Fruit fly (Drosophila melanogaster) whole organism, embryonic: ENCODE measurements around the gene CG13833.

Experiments used
- CG13287 ChIP-seq: fragments of 200-800 bp; sonication (Bioruptor generic); IDR thresholded peaks from 2 replicates; pipeline ENCODE4 v1.3.6; 2022; ENCODE audit warnings: missing biosample characterization, missing genetic modification characterization; ENCODE audit not compliant: partially characterized antibody
- CG14014 ChIP-seq: fragments of 200-800 bp; sonication (Bioruptor generic); IDR thresholded peaks from 2 replicates; pipeline ENCODE4 v1.3.6; 2022; ENCODE audit warnings: missing biosample characterization, missing genetic modification characterization
- CG9215 ChIP-seq: fragments of 200-800 bp; sonication (Bioruptor generic); IDR thresholded peaks from 2 replicates; pipeline ENCODE4 v1.3.6; 2022; ENCODE audit warnings: missing biosample characterization, missing genetic modification characterization
- CTCF ChIP-seq: fragments of 200-800 bp; sonication (Bioruptor generic); optimal IDR thresholded peaks from 2 replicates; lab custom pipeline; 2017; ENCODE audit warnings: missing biosample characterization, mild to moderate bottlenecking, missing genetic modification characterization, moderate library complexity
- bab2 ChIP-seq: fragments of 200-800 bp; sonication (Bioruptor generic); optimal IDR thresholded peaks from 2 replicates; lab custom pipeline; 2016; ENCODE audit warnings: missing biosample characterization, missing genetic modification characterization
- nom ChIP-seq: fragments of 200-800 bp; sonication (Bioruptor generic); optimal IDR thresholded peaks from 2 replicates; lab custom pipeline; 2017; ENCODE audit warnings: missing biosample characterization, missing genetic modification characterization, mild to moderate bottlenecking, moderate library complexity, missing genetic modification reagents
- otp ChIP-seq: fragments of 200-800 bp; sonication (Bioruptor generic); IDR thresholded peaks from 3 replicates; pipeline ENCODE4, ENCODE4 v1.3.6; 2022; ENCODE audit warnings: missing biosample characterization, missing genetic modification characterization

DNA sequence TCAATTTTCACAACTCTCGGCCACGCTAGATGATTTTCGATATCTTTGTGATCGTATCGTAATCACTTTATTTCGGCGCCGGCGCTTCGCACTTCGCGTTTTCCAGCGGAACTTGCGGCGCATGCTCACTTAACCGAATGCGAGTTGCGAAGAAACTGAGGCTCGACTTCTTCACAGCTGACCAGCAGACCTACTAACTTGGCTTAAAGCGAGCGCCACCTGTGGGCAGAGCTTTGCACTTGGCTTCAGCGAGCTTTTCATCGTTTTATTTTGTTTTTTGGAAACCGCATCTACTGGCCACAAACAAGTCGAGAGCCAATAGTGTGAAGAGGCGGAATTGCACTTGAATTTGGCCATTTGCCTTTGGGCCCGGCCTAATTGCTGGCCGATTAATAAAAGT lies 25.0 kb downstream of the CG13833 start, which contains the start of gene CG34375:
- TF ChIP-seq CTCF (GFP tag; lab: Kevin White, UChicago) (peak; percentile 89), otp (no peak), nom (GFP tag; lab: Kevin White, UChicago) (no peak), bab2 (no peak), CG9215 (GFP tag; lab: Robert Waterston, UW) (no peak), CG14014 (GFP tag; lab: Robert Waterston, UW) (no peak), CG13287 (no peak; the same call in 1 of the 2 replicates)
